Fruit fly (Drosophila melanogaster) whole organism, embryonic: ENCODE data around the gene CG15891.
A peak's percentile ranks its signal among the peaks of the same experiment; 100 is the strongest.

Experiments
- Blimp-1 ChIP-seq: fragments of 200-800 bp; sonication (Bioruptor generic); optimal IDR thresholded peaks from 3 replicates; lab custom pipeline; 2018; ENCODE audit warnings: missing biosample characterization, missing genetic modification characterization, mild to moderate bottlenecking, moderate library complexity, missing genetic modification reagents
- C15 ChIP-seq: fragments of 200-800 bp; sonication (Bioruptor generic); IDR thresholded peaks from 3 replicates; pipeline ENCODE4 v1.3.6; 2022; ENCODE audit warnings: missing biosample characterization, missing genetic modification characterization
- CG10979 ChIP-seq: fragments of 200-800 bp; sonication (Bioruptor generic); optimal IDR thresholded peaks from 2 replicates; lab custom pipeline; 2018; ENCODE audit warnings: missing biosample characterization, mild to moderate bottlenecking, missing genetic modification characterization, moderate library complexity
- CG30403 ChIP-seq: fragments of 200-800 bp; sonication (Bioruptor generic); optimal IDR thresholded peaks from 3 replicates; lab custom pipeline; 2016; ENCODE audit warnings: missing biosample characterization, missing genetic modification characterization
- CG3065 ChIP-seq: fragments of 200-800 bp; sonication (Bioruptor generic); optimal IDR thresholded peaks from 2 replicates; lab custom pipeline; 2016; ENCODE audit warnings: missing biosample characterization, missing genetic modification characterization
- CG3995 ChIP-seq: fragments of 200-800 bp; sonication (Bioruptor generic); optimal IDR thresholded peaks from 3 replicates; lab custom pipeline; 2016; ENCODE audit warnings: missing biosample characterization, missing genetic modification characterization
- CG4820 ChIP-seq: fragments of 200-800 bp; sonication (Bioruptor generic); optimal IDR thresholded peaks from 3 replicates; lab custom pipeline; 2016; ENCODE audit warnings: missing biosample characterization, missing genetic modification characterization
- CG6654 ChIP-seq: fragments of 200-800 bp; sonication (Bioruptor generic); optimal IDR thresholded peaks from 2 replicates; lab custom pipeline; 2017; ENCODE audit warnings: missing biosample characterization, mild to moderate bottlenecking, missing genetic modification characterization
- CG6683 ChIP-seq: fragments of 200-800 bp; sonication (Bioruptor generic); optimal IDR thresholded peaks from 2 replicates; lab custom pipeline; 2017; ENCODE audit warnings: missing biosample characterization, mild to moderate bottlenecking, missing genetic modification characterization, missing genetic modification reagents
- CG7786 ChIP-seq: fragments of 200-800 bp; sonication (Bioruptor generic); optimal IDR thresholded peaks from 2 replicates; lab custom pipeline; 2016; ENCODE audit warnings: missing biosample characterization, missing genetic modification characterization
- CG7839 ChIP-seq: fragments of 200-800 bp; sonication (Bioruptor generic); optimal IDR thresholded peaks from 3 replicates; lab custom pipeline; 2018; ENCODE audit warnings: missing biosample characterization, mild to moderate bottlenecking, missing genetic modification characterization, moderate library complexity
- CG7963 ChIP-seq: fragments of 200-800 bp; sonication (Bioruptor generic); IDR thresholded peaks from 3 replicates; pipeline ENCODE4 v1.3.6; 2022; ENCODE audit warnings: missing biosample characterization, missing genetic modification characterization; ENCODE audit not compliant: partially characterized antibody
- CG8089 ChIP-seq: fragments of 200-800 bp; sonication (Bioruptor generic); optimal IDR thresholded peaks from 3 replicates; lab custom pipeline; 2016; ENCODE audit warnings: missing biosample characterization, missing genetic modification characterization
- CG8944 ChIP-seq: fragments of 200-800 bp; sonication (Bioruptor generic); optimal IDR thresholded peaks from 3 replicates; lab custom pipeline; 2016; ENCODE audit warnings: missing biosample characterization, missing genetic modification characterization
- CG9215 ChIP-seq: fragments of 200-800 bp; sonication (Bioruptor generic); IDR thresholded peaks from 2 replicates; pipeline ENCODE4 v1.3.6; 2022; ENCODE audit warnings: missing biosample characterization, missing genetic modification characterization
- CG9727 ChIP-seq: fragments of 200-800 bp; sonication (Bioruptor generic); optimal IDR thresholded peaks from 3 replicates; lab custom pipeline; 2017; ENCODE audit warnings: missing biosample characterization, mild to moderate bottlenecking, missing genetic modification characterization
- D19B ChIP-seq: fragments of 200-800 bp; sonication (Bioruptor generic); optimal IDR thresholded peaks from 2 replicates; lab custom pipeline; 2017; ENCODE audit warnings: missing biosample characterization, mild to moderate bottlenecking, missing genetic modification characterization
- Dip3 ChIP-seq: fragments of 200-800 bp; sonication (Bioruptor generic); optimal IDR thresholded peaks from 3 replicates; lab custom pipeline; 2016; ENCODE audit warnings: missing biosample characterization, missing genetic modification characterization
- E2f1 ChIP-seq: fragments of 200-800 bp; sonication (Bioruptor generic); IDR thresholded peaks from 2 replicates; pipeline ENCODE4 v1.3.6; 2022; ENCODE audit warnings: missing biosample characterization, missing genetic modification characterization
- HLH3B ChIP-seq: fragments of 200-800 bp; sonication (Bioruptor generic); IDR thresholded peaks from 2 replicates; pipeline ENCODE4 v1.3.6; 2022; ENCODE audit warnings: missing biosample characterization, missing genetic modification characterization
- Hr78 ChIP-seq, 2 experiments: fragments of 200-800 bp in 1 of 2; fragments of >200 bp in 1 of 2; sonication (Bioruptor generic) in 1 of 2; optimal IDR thresholded peaks; 2 replicates each; lab custom pipeline; 2017 to 2019; ENCODE audit warnings: missing biosample characterization in 2 of 2, missing genetic modification characterization in 2 of 2, mild to moderate bottlenecking in 1 of 2, moderate library complexity in 1 of 2
- Nf-YB ChIP-seq: fragments of 200-800 bp; sonication (Bioruptor generic); optimal IDR thresholded peaks from 3 replicates; lab custom pipeline; 2019; ENCODE audit warnings: missing biosample characterization, mild to moderate bottlenecking, missing genetic modification characterization, moderate library complexity
- Rfx ChIP-seq: fragments of 200-800 bp; sonication (Bioruptor generic); IDR thresholded peaks from 2 replicates; pipeline ENCODE4 v1.3.6; 2022; ENCODE audit warnings: missing biosample characterization, missing genetic modification characterization
- Sox102F ChIP-seq: fragments of 200-800 bp; sonication (Bioruptor generic); optimal IDR thresholded peaks from 2 replicates; lab custom pipeline; 2018; ENCODE audit warnings: missing biosample characterization, mild to moderate bottlenecking, missing genetic modification characterization, moderate library complexity
- Sry-δ ChIP-seq: fragments of 200-800 bp; sonication (Bioruptor generic); optimal IDR thresholded peaks from 2 replicates; lab custom pipeline; 2016; ENCODE audit warnings: missing biosample characterization, missing genetic modification characterization
- Stat92E ChIP-seq, 3 experiments: fragments of >200 bp in 2 of 3; fragments of 200-800 bp in 1 of 3; sonication (Bioruptor generic) in 1 of 3; optimal IDR thresholded peaks; 2 replicates each; lab custom pipeline; 2017 to 2019; ENCODE audit warnings: missing biosample characterization in 3 of 3, missing genetic modification characterization in 3 of 3, mild to moderate bottlenecking in 1 of 3, moderate library complexity in 1 of 3
- Tbp ChIP-seq: fragments of >200 bp; optimal IDR thresholded peaks from 2 replicates; lab custom pipeline; 2018; ENCODE audit warnings: missing biosample characterization, missing genetic modification characterization
- Trl ChIP-seq, 3 experiments: fragments of >200 bp in 2 of 3; fragments of 200-800 bp in 1 of 3; sonication (Bioruptor generic) in 1 of 3; optimal IDR thresholded peaks; 2 replicates in 1 of 3; 3 replicates in 2 of 3; lab custom pipeline; 2016 to 2017; ENCODE audit warnings: missing biosample characterization in 1 of 3, missing genetic modification characterization in 1 of 3
- YL-1 ChIP-seq: fragments of 200-800 bp; sonication (Bioruptor generic); optimal IDR thresholded peaks from 3 replicates; lab custom pipeline; 2017; ENCODE audit warnings: missing biosample characterization, mild to moderate bottlenecking, missing genetic modification characterization
- ab ChIP-seq: fragments of 200-800 bp; sonication (Bioruptor generic); optimal IDR thresholded peaks from 2 replicates; lab custom pipeline; 2016; ENCODE audit warnings: missing biosample characterization, missing genetic modification characterization
- ase ChIP-seq: fragments of 200-800 bp; sonication (Bioruptor generic); IDR thresholded peaks from 3 replicates; pipeline ENCODE4 v1.3.6; 2022; ENCODE audit warnings: missing biosample characterization, missing genetic modification characterization
- bcd ChIP-seq: fragments of 200-800 bp; sonication (Bioruptor generic); optimal IDR thresholded peaks from 2 replicates; lab custom pipeline; 2017; ENCODE audit warnings: missing biosample characterization, mild to moderate bottlenecking, missing genetic modification characterization
- cad ChIP-seq: fragments of >200 bp; optimal IDR thresholded peaks from 2 replicates; lab custom pipeline; 2017; ENCODE audit warnings: missing biosample characterization, missing genetic modification characterization
- crol ChIP-seq: fragments of 200-800 bp; sonication (Bioruptor generic); IDR thresholded peaks from 2 replicates; pipeline ENCODE4 v1.3.6; 2022; ENCODE audit warnings: missing biosample characterization, missing genetic modification characterization
- gcm ChIP-seq: fragments of 200-800 bp; sonication (Bioruptor generic); optimal IDR thresholded peaks from 2 replicates; lab custom pipeline; 2019; ENCODE audit warnings: missing biosample characterization, mild to moderate bottlenecking, missing genetic modification characterization, moderate library complexity
- hbn ChIP-seq: fragments of 200-800 bp; sonication (Bioruptor generic); IDR thresholded peaks from 2 replicates; pipeline ENCODE4 v1.3.6; 2022; ENCODE audit warnings: missing biosample characterization, missing genetic modification characterization; ENCODE audit not compliant: partially characterized antibody
- knrl ChIP-seq: fragments of 200-800 bp; sonication (Bioruptor generic); IDR thresholded peaks from 3 replicates; pipeline ENCODE4 v1.3.6; 2022; ENCODE audit warnings: missing biosample characterization, missing genetic modification characterization; ENCODE audit not compliant: partially characterized antibody
- lbe ChIP-seq: fragments of 200-800 bp; sonication (Bioruptor generic); optimal IDR thresholded peaks from 2 replicates; lab custom pipeline; 2016; ENCODE audit warnings: missing biosample characterization, mild to moderate bottlenecking, missing genetic modification characterization
- lmd ChIP-seq: fragments of 200-800 bp; sonication (Bioruptor generic); IDR thresholded peaks from 2 replicates; pipeline ENCODE4 v1.3.6; 2022; ENCODE audit warnings: missing biosample characterization, missing genetic modification characterization
- nerfin-1 ChIP-seq: fragments of 200-800 bp; sonication (Bioruptor generic); optimal IDR thresholded peaks from 3 replicates; lab custom pipeline; 2019; ENCODE audit warnings: missing biosample characterization, mild to moderate bottlenecking, missing genetic modification characterization, moderate library complexity
- nom ChIP-seq: fragments of 200-800 bp; sonication (Bioruptor generic); optimal IDR thresholded peaks from 2 replicates; lab custom pipeline; 2017; ENCODE audit warnings: missing biosample characterization, missing genetic modification characterization, mild to moderate bottlenecking, moderate library complexity, missing genetic modification reagents
- oc ChIP-seq: fragments of 200-800 bp; sonication (Bioruptor generic); optimal IDR thresholded peaks from 2 replicates; lab custom pipeline; 2018; ENCODE audit warnings: missing biosample characterization, mild to moderate bottlenecking, missing genetic modification characterization, moderate library complexity
- phol ChIP-seq: fragments of 200-800 bp; sonication (Bioruptor generic); optimal IDR thresholded peaks from 3 replicates; lab custom pipeline; 2018; ENCODE audit warnings: missing biosample characterization, mild to moderate bottlenecking, missing genetic modification characterization, moderate library complexity
- row ChIP-seq: fragments of 200-800 bp; sonication (Bioruptor generic); IDR thresholded peaks from 3 replicates; pipeline ENCODE4 v1.3.6; 2022; ENCODE audit warnings: missing biosample characterization, missing genetic modification characterization
- sens ChIP-seq: fragments of 200-800 bp; sonication (Bioruptor generic); peaks from one replicate; lab custom pipeline; 2016; ENCODE audit warnings: missing biosample characterization, missing genetic modification characterization
- ssp ChIP-seq: fragments of 200-800 bp; sonication (Bioruptor generic); IDR thresholded peaks from 2 replicates; pipeline ENCODE4 v1.3.6; 2022; ENCODE audit warnings: missing biosample characterization, missing genetic modification characterization
- twi ChIP-seq: fragments of 200-800 bp; optimal IDR thresholded peaks from 2 replicates; lab custom pipeline; 2019; ENCODE audit warnings: missing biosample characterization, mild to moderate bottlenecking, missing genetic modification characterization, moderate library complexity
- wor ChIP-seq: fragments of 200-800 bp; sonication (Bioruptor generic); IDR thresholded peaks from 2 replicates; pipeline ENCODE4 v1.3.6; 2022; ENCODE audit warnings: missing biosample characterization, missing genetic modification characterization

The CG15891 gene

dm6 chrX:6341678-6342077 lies 46.5 kb upstream of the CG15891 start:
- TF ChIP-seq crol (GFP tag; lab: Robert Waterston, UW): peak; percentile 59; the same call in 1 of the 2 replicates
- no peak for TF ChIP-seq nerfin-1 (tag; lab: Kevin White, UChicago)
- TF ChIP-seq Blimp-1: peak; percentile 6
- peak; percentile 7 for TF ChIP-seq nom
- TF ChIP-seq lmd: no peak
- no peak for TF ChIP-seq row (GFP tag; lab: Robert Waterston, UW)
- peak in 1 of 2 experiments; percentile 25 for TF ChIP-seq Trl (optimal IDR thresholded peaks at IDR 0.05; lab: Kevin White, UChicago)
- no peak for TF ChIP-seq Trl (GFP tag; optimal IDR thresholded peaks at IDR 0.05; lab: Kevin White, UChicago)
- TF ChIP-seq CG4820 (GFP tag; lab: Kevin White, UChicago): no peak
- TF ChIP-seq CG6683 (GFP tag; lab: Kevin White, UChicago): no peak
- peak in 1 of 2 experiments; percentile 7 for TF ChIP-seq Hr78 (GFP tag; optimal IDR thresholded peaks at IDR 0.05; lab: Kevin White, UChicago)
- TF ChIP-seq CG7963: no peak
- no peak for TF ChIP-seq CG8089
- no peak for TF ChIP-seq Nf-YB (GFP tag; lab: Kevin White, UChicago)
- TF ChIP-seq CG3065 (GFP tag; lab: Kevin White, UChicago): no peak
- TF ChIP-seq oc: peak; percentile 5
- TF ChIP-seq sens: peak; percentile 25
- TF ChIP-seq, all 482 proteins: peak for 7

DNA sequence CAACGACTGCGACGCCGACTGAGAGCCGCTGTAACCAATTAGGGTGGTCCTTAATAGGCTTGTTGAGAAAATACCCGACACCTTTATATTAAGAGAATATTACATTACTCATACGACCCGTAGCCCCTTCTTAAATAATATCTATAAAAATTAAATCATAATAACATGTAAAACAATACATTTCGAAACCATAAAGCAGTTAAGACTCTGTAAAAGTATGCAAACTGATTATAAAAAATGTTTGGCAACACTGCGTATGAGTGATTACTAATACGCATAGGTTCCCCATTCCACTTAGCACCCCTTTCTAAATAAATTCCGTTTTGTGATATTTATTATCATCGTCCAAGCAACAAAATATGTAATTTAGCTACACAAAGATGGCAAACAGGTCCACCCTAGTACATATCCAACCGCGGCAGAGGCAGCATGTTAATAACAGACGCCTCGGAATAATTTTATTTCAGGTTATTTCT lies 45.5 kb upstream of the CG15891 start:
- TF ChIP-seq CG8944 (no peak), Sry-δ (GFP tag; lab: Kevin White, UChicago) (no peak), CG7839 (tag; lab: Kevin White, UChicago) (peak; percentile 85), E2f1 (peak; percentile 26; the same call in 1 of the 2 replicates), ab (no peak), CG9727 (GFP tag; lab: Kevin White, UChicago) (peak; percentile 80), YL-1 (GFP tag; lab: Kevin White, UChicago) (peak; percentile 8), ase (GFP tag; lab: Robert Waterston, UW) (peak; percentile 62; the same call in 1 of the 3 replicates), bcd (GFP tag; lab: Kevin White, UChicago) (peak; percentile 73), hbn (GFP tag; lab: Robert Waterston, UW) (no peak), Stat92E (GFP tag; optimal IDR thresholded peaks at IDR 0.05; lab: Kevin White, UChicago) (no peak), nom (peak; percentile 97), Trl (optimal IDR thresholded peaks at IDR 0.05; lab: Kevin White, UChicago) (peak in 1 of 2 experiments; percentile 0), Trl (GFP tag; optimal IDR thresholded peaks at IDR 0.05; lab: Kevin White, UChicago) (no peak), Rfx (GFP tag; lab: Robert Waterston, UW) (peak; percentile 67), CG9215 (GFP tag; lab: Robert Waterston, UW) (peak; percentile 61), gcm (GFP tag; lab: Kevin White, UChicago) (peak; percentile 71), phol (peak; percentile 82), cad (GFP tag; lab: Kevin White, UChicago) (no peak), twi (tag; lab: Kevin White, UChicago) (peak; percentile 49), Tbp (GFP tag; lab: Kevin White, UChicago) (no peak), Sox102F (peak; percentile 71), sens (peak; percentile 87), CG7786 (peak; percentile 33), CG3995 (GFP tag; lab: Kevin White, UChicago) (peak; percentile 29), CG6654 (GFP tag; lab: Kevin White, UChicago) (peak; percentile 59), C15 (no peak), lbe (peak; percentile 68), HLH3B (GFP tag; lab: Robert Waterston, UW) (peak; percentile 40), CG10979 (tag; lab: Kevin White, UChicago) (peak; percentile 83), CG30403 (GFP tag; lab: Kevin White, UChicago) (peak; percentile 78), wor (GFP tag; lab: Robert Waterston, UW) (0 out of 2 replicates have a peak, but pooled peaks have one; percentile 30), ssp (GFP tag; lab: Robert Waterston, UW) (peak; percentile 28; the same call in 1 of the 2 replicates), Dip3 (GFP tag; lab: Kevin White, UChicago) (peak; percentile 34), D19B (GFP tag; lab: Kevin White, UChicago) (peak; percentile 71), knrl (GFP tag; lab: Robert Waterston, UW) (no peak)
